Fruit fly (Drosophila melanogaster): Measurements from ENCODE around the gene CG4822.

- no peak for TF ChIP-seq Abd-B (GFP tag; optimal IDR thresholded peaks at IDR 0.05)
- TF ChIP-seq br (GFP tag; optimal IDR thresholded peaks at IDR 0.05), result peak; percentile 90
- TF ChIP-seq fru (GFP tag; optimal IDR thresholded peaks at IDR 0.05), result peak; percentile 88
- TF ChIP-seq CrebA (GFP tag; optimal IDR thresholded peaks at IDR 0.05; ENCODE audit: borderline replicate concordance), result peak; percentile 98
- peak; percentile 89 for TF ChIP-seq h (GFP tag; optimal IDR thresholded peaks at IDR 0.05)
- TF ChIP-seq OdsH (GFP tag; optimal IDR thresholded peaks at IDR 0.05), result peak; percentile 90
- TF ChIP-seq Hnf4 (GFP tag; optimal IDR thresholded peaks at IDR 0.05), result peak; percentile 89
- TF ChIP-seq GATAd (GFP tag; optimal IDR thresholded peaks at IDR 0.05), result no peak
- TF ChIP-seq usp (GFP tag; optimal IDR thresholded peaks at IDR 0.05), result no peak
- TF ChIP-seq Myc (optimal IDR thresholded peaks at IDR 0.05), result no peak
Observed at dm6 chr2L:166115-167069, 44.8 kb upstream of the CG4822 start.

Measured in whole organism, wandering third instar larva.